Worm (Caenorhabditis elegans): ENCODE measurements around the gene tank-1.

ce11 chrV:1266540-1266939 is 19.0 kb downstream of the tank-1 start:
- no peak for TF ChIP-seq dao-5 (tag; optimal IDR thresholded peaks at IDR 0.05)
- TF ChIP-seq him-1 (tag; optimal IDR thresholded peaks at IDR 0.05) = no peak
- no peak for TF ChIP-seq W03F9.2 (tag; optimal IDR thresholded peaks at IDR 0.05)

Data from whole organism, L4/young adult.